Worm (Caenorhabditis elegans) whole organism, L2 larva: Measurements from ENCODE around the gene btb-4.
"Not testable (repeated sequence)": the region's sequence is repeated elsewhere in the genome, so short reads cannot be mapped to it uniquely, and the experiment has no call there.

Source experiments
- mdl-1 ChIP-seq, 2 experiments: fragments of 150-350 bp in 1 of 2; sonication (generic microtip) in 1 of 2; optimal IDR thresholded peaks; 2 replicates each; lab custom pipeline; 2017; ENCODE audit warnings: missing biosample characterization in 2 of 2, missing genetic modification characterization in 2 of 2
- nhr-21 ChIP-seq: fragments of 150-350 bp; optimal IDR thresholded peaks from 2 replicates; lab custom pipeline; 2014; ENCODE audit warnings: missing biosample characterization, missing genetic modification characterization
- nhr-77 ChIP-seq: fragments of 150-350 bp; optimal IDR thresholded peaks from 2 replicates; lab custom pipeline; 2014; ENCODE audit warnings: missing biosample characterization, missing genetic modification characterization
- skn-1 ChIP-seq: sonication (generic microtip); optimal IDR thresholded peaks from 2 replicates; lab custom pipeline; 2017; ENCODE audit warnings: missing biosample characterization, missing genetic modification characterization
- unc-39 ChIP-seq: fragments of 150-350 bp; optimal IDR thresholded peaks from 2 replicates; lab custom pipeline; 2014; ENCODE audit warnings: missing biosample characterization, missing genetic modification characterization
- zag-1 ChIP-seq: fragments of 150-350 bp; optimal IDR thresholded peaks from 2 replicates; lab custom pipeline; 2014; ENCODE audit warnings: missing biosample characterization, missing genetic modification characterization
- ztf-4 ChIP-seq: fragments of 150-350 bp; optimal IDR thresholded peaks from 2 replicates; lab custom pipeline; 2014; ENCODE audit warnings: missing biosample characterization, missing genetic modification characterization

ce11 chrII:2023514-2023913 is 8.6 kb upstream of the btb-4 start, which contains the start of gene cya-2:
- not testable (repeated sequence) for TF ChIP-seq skn-1 (tag; lab: Kevin White, UChicago); nhr-21 (tag; lab: Kevin White, UChicago); ztf-4 (tag; lab: Kevin White, UChicago); mdl-1 (tag; optimal IDR thresholded peaks at IDR 0.05; lab: Kevin White, UChicago); nhr-77 (tag; lab: Kevin White, UChicago); unc-39 (tag; lab: Kevin White, UChicago); zag-1 (tag; lab: Kevin White, UChicago)
